Fruit fly (Drosophila melanogaster) whole organism, embryonic: ENCODE data around the gene Sec13.

Experiments used
- Rx ChIP-seq: fragments of 200-800 bp; sonication (Bioruptor generic); IDR thresholded peaks from 2 replicates; pipeline ENCODE4 v1.3.6; 2022; ENCODE audit warnings: missing biosample characterization, missing genetic modification characterization
- chinmo ChIP-seq: fragments of 200-800 bp; sonication (Bioruptor generic); IDR thresholded peaks from 4 replicates; pipeline ENCODE4 v1.3.6; 2022; ENCODE audit warnings: missing biosample characterization, missing genetic modification characterization; ENCODE audit not compliant: partially characterized antibody
- exex ChIP-seq: fragments of 200-800 bp; sonication (Bioruptor generic); optimal IDR thresholded peaks from 4 replicates; lab custom pipeline; 2018; ENCODE audit warnings: missing biosample characterization, mild to moderate bottlenecking, missing genetic modification characterization, moderate library complexity
- z ChIP-seq: fragments of 200-800 bp; sonication (Bioruptor generic); IDR thresholded peaks from 3 replicates; pipeline ENCODE4 v1.3.6; 2022; ENCODE audit warnings: missing biosample characterization, missing genetic modification characterization

DNA sequence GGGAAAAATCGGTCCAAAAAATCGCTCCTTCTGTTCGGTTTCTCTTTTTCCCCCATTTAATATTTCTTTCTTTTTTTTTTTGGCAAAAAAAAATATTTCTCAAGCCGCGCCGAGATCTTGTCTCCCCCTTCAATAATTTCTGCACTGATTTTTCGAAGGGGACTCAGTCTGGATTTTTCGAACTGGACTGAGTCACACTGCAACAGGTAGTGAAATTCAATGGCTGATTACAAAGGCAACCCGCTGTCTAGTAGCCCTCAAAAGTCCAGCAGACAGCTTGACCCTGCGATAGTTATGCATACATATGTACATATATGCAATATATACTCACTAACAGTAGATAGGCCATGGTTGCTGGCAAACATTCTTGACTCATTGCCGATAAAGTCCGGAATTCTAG is 35.8 kb upstream of the Sec13 start:
- no peak for TF ChIP-seq z (GFP tag; lab: Robert Waterston, UW)
- TF ChIP-seq exex (tag; lab: Kevin White, UChicago) = no peak
- TF ChIP-seq chinmo = no peak
- TF ChIP-seq Rx (GFP tag; lab: Robert Waterston, UW) = no peak
